Fruit fly (Drosophila melanogaster): ENCODE data around the gene Ucp4B.

- TF ChIP-seq C15 (GFP tag; IDR thresholded peaks at IDR 0.05) (no peak), pnt (GFP tag; optimal IDR thresholded peaks at IDR 0.05) (no peak), Hr3 (GFP tag; optimal IDR thresholded peaks at IDR 0.05) (no peak), Mrtf (GFP tag; IDR thresholded peaks at IDR 0.05) (no peak), Ets97D (GFP tag; optimal IDR thresholded peaks at IDR 0.05) (no peak), Ada2b (GFP tag; IDR thresholded peaks at IDR 0.05) (no peak), Xbp1 (GFP tag; optimal IDR thresholded peaks at IDR 0.05) (no peak), disco-r (GFP tag; optimal IDR thresholded peaks at IDR 0.05) (no peak), tap (tag; optimal IDR thresholded peaks at IDR 0.05) (no peak)
Measured at dm6 chr2L:5947504-5947903, 22.2 kb upstream of the Ucp4B start.

All from whole organism, embryonic.